Fruit fly (Drosophila melanogaster): Measurements from ENCODE around the gene Sap130.

DNA sequence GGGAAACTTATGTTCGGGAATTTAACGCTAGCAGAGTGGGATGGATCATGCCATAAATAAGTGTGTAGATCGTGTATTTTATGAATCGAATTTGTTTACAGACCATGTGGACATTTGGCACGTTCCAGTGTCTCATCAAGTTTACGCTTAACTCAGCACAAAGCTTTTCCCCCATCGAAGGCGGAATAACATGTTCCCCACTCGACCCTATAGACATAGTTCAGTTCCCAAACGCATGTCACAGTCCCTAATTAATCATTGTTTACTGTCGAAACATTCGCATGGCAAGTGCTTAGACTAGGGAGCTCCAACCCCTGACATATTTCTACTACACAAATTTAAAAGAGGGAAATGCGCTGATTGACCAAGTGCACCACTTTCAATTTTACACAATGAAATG, 35.8 kb downstream of the Sap130 start:
- TF ChIP-seq psq (optimal IDR thresholded peaks at IDR 0.05) (no peak), CG8478 (optimal IDR thresholded peaks at IDR 0.05) (no peak), pan (optimal IDR thresholded peaks at IDR 0.05) (no peak), usp (GFP tag; optimal IDR thresholded peaks at IDR 0.05) (no peak)
